Worm (Caenorhabditis elegans) whole organism, young adult: ENCODE data around the gene mut-14.

Source experiments
- F49E8.2 ChIP-seq: sonication (generic microtip); optimal IDR thresholded peaks from 3 replicates; lab custom pipeline; 2017; ENCODE audit warnings: missing genetic modification characterization, mild to moderate bottlenecking, missing compliant biosample characterization, antibody characterized with exemption, moderate library complexity; ENCODE audit not compliant: insufficient read depth
- die-1 ChIP-seq: sonication (generic microtip); optimal IDR thresholded peaks from 2 replicates; lab custom pipeline; 2016; ENCODE audit warnings: missing genotype, mild to moderate bottlenecking, missing genetic modification characterization, missing compliant biosample characterization
- snpc-4 ChIP-seq, 5 experiments: fragments of 150-350 bp in 1 of 5; sonication (generic microtip) in 4 of 5; optimal IDR thresholded peaks; 2 replicates each; lab custom pipeline; 2014 to 2018; ENCODE audit warnings: missing genetic modification characterization in 5 of 5, missing biosample characterization in 3 of 5, antibody characterized with exemption in 2 of 5, mild to moderate bottlenecking in 2 of 5, missing compliant biosample characterization in 2 of 5, missing genotype in 2 of 5, moderate library complexity in 2 of 5, missing genetic modification reagents in 1 of 5

ce11 chrV:5684534-5684933, 24.0 kb upstream of the mut-14 start, which contains the start of the genes hmgs-1 and F25B4.4:
- TF ChIP-seq snpc-4 (GFP tag; optimal IDR thresholded peaks at IDR 0.05; lab: Kevin White, UChicago) (peak; percentile 48), snpc-4 (tag; optimal IDR thresholded peaks at IDR 0.05; lab: Kevin White, UChicago) (peak; percentile 15 to 69 (median 47)), die-1 (tag; lab: Kevin White, UChicago) (no peak), F49E8.2 (tag; lab: Kevin White, UChicago) (peak; percentile 57)
